Fruit fly (Drosophila melanogaster) whole organism, embryonic: Measurements from ENCODE around the gene CG10589.
A peak's percentile ranks its signal among the peaks of the same experiment; 100 is the strongest.

ENCODE experiments used
- Ada2b ChIP-seq: fragments of 200-800 bp; sonication (Bioruptor generic); IDR thresholded peaks from 2 replicates; pipeline ENCODE4 v1.3.6; 2022; ENCODE audit warnings: missing biosample characterization, missing genetic modification characterization
- Atf-2 ChIP-seq: fragments of 200-800 bp; sonication (Bioruptor generic); optimal IDR thresholded peaks from 2 replicates; lab custom pipeline; 2016; ENCODE audit warnings: missing biosample characterization, missing genetic modification characterization
- BEAF-32 ChIP-seq: fragments of 200-800 bp; sonication (Bioruptor generic); optimal IDR thresholded peaks from 3 replicates; lab custom pipeline; 2017; ENCODE audit warnings: missing biosample characterization, missing genetic modification characterization, mild to moderate bottlenecking, moderate library complexity, missing genetic modification reagents
- CG10462 ChIP-seq: fragments of 200-800 bp; sonication (Bioruptor generic); optimal IDR thresholded peaks from 2 replicates; lab custom pipeline; 2016; ENCODE audit warnings: missing biosample characterization, missing genetic modification characterization
- CG11695 ChIP-seq: fragments of 200-800 bp; sonication (Bioruptor generic); IDR thresholded peaks from 3 replicates; pipeline ENCODE4 v1.3.6; 2022; ENCODE audit warnings: missing biosample characterization, missing genetic modification characterization
- CG11723 ChIP-seq: fragments of 200-800 bp; sonication (Bioruptor generic); optimal IDR thresholded peaks from 2 replicates; lab custom pipeline; 2017; ENCODE audit warnings: missing biosample characterization, mild to moderate bottlenecking, missing genetic modification characterization
- CG12659 ChIP-seq: fragments of 200-800 bp; sonication (Bioruptor generic); optimal IDR thresholded peaks from 3 replicates; lab custom pipeline; 2017; ENCODE audit warnings: mild to moderate bottlenecking, missing biosample characterization, missing genetic modification reagents, missing genetic modification characterization
- CG13296 ChIP-seq: fragments of 200-800 bp; sonication (Bioruptor generic); optimal IDR thresholded peaks from 3 replicates; lab custom pipeline; 2018; ENCODE audit warnings: missing biosample characterization, mild to moderate bottlenecking, missing genetic modification characterization
- CG14710 ChIP-seq: fragments of 200-800 bp; sonication (Bioruptor generic); optimal IDR thresholded peaks from 3 replicates; lab custom pipeline; 2019; ENCODE audit warnings: missing biosample characterization, mild to moderate bottlenecking, missing genetic modification characterization, moderate library complexity
- CG17912 ChIP-seq: fragments of 200-800 bp; sonication (Bioruptor generic); optimal IDR thresholded peaks from 2 replicates; lab custom pipeline; 2018; ENCODE audit warnings: missing biosample characterization, mild to moderate bottlenecking, missing genetic modification characterization
- CG2678 ChIP-seq: fragments of 200-800 bp; sonication (Bioruptor generic); optimal IDR thresholded peaks from 3 replicates; lab custom pipeline; 2019; ENCODE audit warnings: missing biosample characterization, mild to moderate bottlenecking, missing genetic modification characterization, moderate library complexity
- CG32767 ChIP-seq: fragments of 200-800 bp; sonication (Bioruptor generic); IDR thresholded peaks from 2 replicates; pipeline ENCODE4 v1.3.6; 2022; ENCODE audit warnings: missing biosample characterization, missing genetic modification characterization
- CG4328 ChIP-seq: fragments of 200-800 bp; sonication (Bioruptor generic); optimal IDR thresholded peaks from 3 replicates; lab custom pipeline; 2017; ENCODE audit warnings: missing biosample characterization, missing genetic modification reagents, missing genetic modification characterization
- CG4404 ChIP-seq: fragments of 200-800 bp; sonication (Bioruptor generic); IDR thresholded peaks from 2 replicates; pipeline ENCODE4 v1.3.6; 2022; ENCODE audit warnings: missing biosample characterization, missing genetic modification characterization
- CG6765 ChIP-seq: fragments of 200-800 bp; sonication (Bioruptor generic); optimal IDR thresholded peaks from 3 replicates; lab custom pipeline; 2017; ENCODE audit warnings: missing biosample characterization, mild to moderate bottlenecking, missing genetic modification characterization
- CG6854 ChIP-seq: fragments of 200-800 bp; sonication (Bioruptor generic); optimal IDR thresholded peaks from 3 replicates; lab custom pipeline; 2017; ENCODE audit warnings: missing biosample characterization, mild to moderate bottlenecking, missing genetic modification characterization
- CG8388 ChIP-seq: fragments of 200-800 bp; sonication (Bioruptor generic); optimal IDR thresholded peaks from 2 replicates; lab custom pipeline; 2019; ENCODE audit warnings: missing biosample characterization, mild to moderate bottlenecking, missing genetic modification characterization, moderate library complexity
- CG8765 ChIP-seq: fragments of 200-800 bp; sonication (Bioruptor generic); IDR thresholded peaks from 2 replicates; pipeline ENCODE4 v1.3.6; 2022; ENCODE audit warnings: missing biosample characterization, missing genetic modification characterization
- CG9727 ChIP-seq: fragments of 200-800 bp; sonication (Bioruptor generic); optimal IDR thresholded peaks from 3 replicates; lab custom pipeline; 2017; ENCODE audit warnings: missing biosample characterization, mild to moderate bottlenecking, missing genetic modification characterization
- CTCF ChIP-seq: fragments of 200-800 bp; sonication (Bioruptor generic); optimal IDR thresholded peaks from 2 replicates; lab custom pipeline; 2017; ENCODE audit warnings: missing biosample characterization, mild to moderate bottlenecking, missing genetic modification characterization, moderate library complexity
- Dad ChIP-seq: fragments of 200-800 bp; sonication (Bioruptor generic); optimal IDR thresholded peaks from 3 replicates; lab custom pipeline; 2016; ENCODE audit warnings: missing biosample characterization, missing genetic modification characterization
- Hr78 ChIP-seq, 2 experiments: fragments of 200-800 bp in 1 of 2; fragments of >200 bp in 1 of 2; sonication (Bioruptor generic) in 1 of 2; optimal IDR thresholded peaks; 2 replicates each; lab custom pipeline; 2017 to 2019; ENCODE audit warnings: missing biosample characterization in 2 of 2, missing genetic modification characterization in 2 of 2, mild to moderate bottlenecking in 1 of 2, moderate library complexity in 1 of 2
- Jarid2 ChIP-seq: fragments of 200-800 bp; sonication (Bioruptor generic); optimal IDR thresholded peaks from 3 replicates; lab custom pipeline; 2017; ENCODE audit warnings: mild to moderate bottlenecking, missing biosample characterization, missing genetic modification reagents, missing genetic modification characterization
- Mad ChIP-seq: fragments of 200-800 bp; sonication (Bioruptor generic); optimal IDR thresholded peaks from 2 replicates; lab custom pipeline; 2016; ENCODE audit warnings: missing biosample characterization, missing genetic modification characterization
- Myb ChIP-seq: fragments of 200-800 bp; sonication (Bioruptor generic); optimal IDR thresholded peaks from 2 replicates; lab custom pipeline; 2016; ENCODE audit warnings: missing biosample characterization, missing genetic modification characterization
- Nf-YC ChIP-seq: fragments of 200-800 bp; optimal IDR thresholded peaks from 3 replicates; lab custom pipeline; 2019; ENCODE audit warnings: missing biosample characterization, mild to moderate bottlenecking, missing genetic modification characterization, moderate library complexity
- Oaz ChIP-seq: fragments of 200-800 bp; sonication (Bioruptor generic); IDR thresholded peaks from 2 replicates; pipeline ENCODE4 v1.3.6; 2022; ENCODE audit warnings: missing biosample characterization, missing genetic modification characterization
- Rx ChIP-seq: fragments of 200-800 bp; sonication (Bioruptor generic); IDR thresholded peaks from 2 replicates; pipeline ENCODE4 v1.3.6; 2022; ENCODE audit warnings: missing biosample characterization, missing genetic modification characterization
- Scr ChIP-seq: fragments of 200-800 bp; sonication (Bioruptor generic); IDR thresholded peaks from 2 replicates; pipeline ENCODE4 v1.3.6; 2022; ENCODE audit warnings: missing biosample characterization, missing genetic modification characterization; ENCODE audit not compliant: partially characterized antibody
- Spps ChIP-seq: fragments of 200-800 bp; sonication (Bioruptor generic); optimal IDR thresholded peaks from 2 replicates; lab custom pipeline; 2018; ENCODE audit warnings: missing biosample characterization, mild to moderate bottlenecking, missing genetic modification characterization
- Stat92E ChIP-seq, 3 experiments: fragments of >200 bp in 2 of 3; fragments of 200-800 bp in 1 of 3; sonication (Bioruptor generic) in 1 of 3; optimal IDR thresholded peaks; 2 replicates each; lab custom pipeline; 2017 to 2019; ENCODE audit warnings: missing biosample characterization in 3 of 3, missing genetic modification characterization in 3 of 3, mild to moderate bottlenecking in 1 of 3, moderate library complexity in 1 of 3
- Xrp1 ChIP-seq: fragments of 200-800 bp; sonication (Bioruptor generic); IDR thresholded peaks from 2 replicates; pipeline ENCODE4 v1.3.6; 2022; ENCODE audit warnings: missing biosample characterization, missing genetic modification characterization
- al ChIP-seq: fragments of 200-800 bp; sonication (Bioruptor generic); IDR thresholded peaks from 2 replicates; pipeline ENCODE4 v1.3.6; 2022; ENCODE audit warnings: missing biosample characterization, missing genetic modification characterization
- dmrt11E ChIP-seq: fragments of 200-800 bp; sonication (Bioruptor generic); optimal IDR thresholded peaks from 3 replicates; lab custom pipeline; 2018; ENCODE audit warnings: missing biosample characterization, mild to moderate bottlenecking, missing genetic modification characterization, moderate library complexity
- emc ChIP-seq: fragments of 200-800 bp; sonication (Bioruptor generic); optimal IDR thresholded peaks from 2 replicates; lab custom pipeline; 2016; ENCODE audit warnings: missing biosample characterization, missing genetic modification characterization
- ems ChIP-seq: fragments of 200-800 bp; sonication (Bioruptor generic); optimal IDR thresholded peaks from 3 replicates; lab custom pipeline; 2016; ENCODE audit warnings: missing biosample characterization, missing genetic modification characterization
- gce ChIP-seq: fragments of 200-800 bp; sonication (Bioruptor generic); IDR thresholded peaks from 3 replicates; pipeline ENCODE4 v1.3.6; 2022; ENCODE audit warnings: missing biosample characterization, missing genetic modification characterization
- ham ChIP-seq: fragments of 200-800 bp; sonication (Bioruptor generic); IDR thresholded peaks from 2 replicates; pipeline ENCODE4 v1.3.6; 2022; ENCODE audit warnings: missing biosample characterization, missing genetic modification characterization
- hbn ChIP-seq: fragments of 200-800 bp; sonication (Bioruptor generic); IDR thresholded peaks from 2 replicates; pipeline ENCODE4 v1.3.6; 2022; ENCODE audit warnings: missing biosample characterization, missing genetic modification characterization; ENCODE audit not compliant: partially characterized antibody
- jumu ChIP-seq: fragments of 200-800 bp; sonication (Bioruptor generic); optimal IDR thresholded peaks from 3 replicates; lab custom pipeline; 2016; ENCODE audit warnings: missing biosample characterization, missing genetic modification characterization
- nau ChIP-seq: fragments of 200-800 bp; sonication (Bioruptor generic); optimal IDR thresholded peaks from 3 replicates; lab custom pipeline; 2017; ENCODE audit warnings: missing biosample characterization, mild to moderate bottlenecking, missing genetic modification characterization, missing genetic modification reagents
- nmo ChIP-seq: fragments of 200-800 bp; sonication (Bioruptor generic); optimal IDR thresholded peaks from 2 replicates; lab custom pipeline; 2018; ENCODE audit warnings: missing biosample characterization, mild to moderate bottlenecking, missing genetic modification characterization, moderate library complexity
- org-1 ChIP-seq: fragments of 200-800 bp; sonication (Bioruptor generic); optimal IDR thresholded peaks from 2 replicates; lab custom pipeline; 2017; ENCODE audit warnings: missing biosample characterization, missing genetic modification characterization
- otp ChIP-seq: fragments of 200-800 bp; sonication (Bioruptor generic); IDR thresholded peaks from 3 replicates; pipeline ENCODE4, ENCODE4 v1.3.6; 2022; ENCODE audit warnings: missing biosample characterization, missing genetic modification characterization
- pan ChIP-seq, 4 experiments: fragments of >200 bp in 3 of 4; fragments of 200-800 bp in 1 of 4; sonication (Bioruptor generic) in 1 of 4; optimal IDR thresholded peaks in 3 of 4; IDR thresholded peaks in 1 of 4; 2 replicates each; pipeline versions ENCODE4 v1.3.6 to Lab custom; 2017 to 2022; ENCODE audit warnings: missing biosample characterization in 2 of 4, missing genetic modification characterization in 2 of 4, mixed read lengths in 1 of 4
- pum ChIP-seq: fragments of 200-800 bp; sonication (Bioruptor generic); optimal IDR thresholded peaks from 2 replicates; lab custom pipeline; 2016; ENCODE audit warnings: missing biosample characterization, missing genetic modification characterization
- sim ChIP-seq: fragments of 200-800 bp; sonication (Bioruptor generic); IDR thresholded peaks from 2 replicates; pipeline ENCODE4 v1.3.6; 2022; ENCODE audit warnings: missing biosample characterization, missing genetic modification characterization
- sna ChIP-seq: fragments of 200-800 bp; sonication (Bioruptor generic); IDR thresholded peaks from 2 replicates; pipeline ENCODE4 v1.3.6; 2022; ENCODE audit warnings: missing biosample characterization, missing genetic modification characterization; ENCODE audit not compliant: partially characterized antibody
- vvl ChIP-seq: fragments of 200-800 bp; sonication (Bioruptor generic); IDR thresholded peaks from 2 replicates; pipeline ENCODE4 v1.3.6; 2022; ENCODE audit warnings: missing biosample characterization, missing genetic modification characterization
- zf30C ChIP-seq: fragments of 200-800 bp; sonication (Bioruptor generic); optimal IDR thresholded peaks from 3 replicates; lab custom pipeline; 2018; ENCODE audit warnings: missing biosample characterization, mild to moderate bottlenecking, missing genetic modification characterization

CG10589 gene

DNA sequence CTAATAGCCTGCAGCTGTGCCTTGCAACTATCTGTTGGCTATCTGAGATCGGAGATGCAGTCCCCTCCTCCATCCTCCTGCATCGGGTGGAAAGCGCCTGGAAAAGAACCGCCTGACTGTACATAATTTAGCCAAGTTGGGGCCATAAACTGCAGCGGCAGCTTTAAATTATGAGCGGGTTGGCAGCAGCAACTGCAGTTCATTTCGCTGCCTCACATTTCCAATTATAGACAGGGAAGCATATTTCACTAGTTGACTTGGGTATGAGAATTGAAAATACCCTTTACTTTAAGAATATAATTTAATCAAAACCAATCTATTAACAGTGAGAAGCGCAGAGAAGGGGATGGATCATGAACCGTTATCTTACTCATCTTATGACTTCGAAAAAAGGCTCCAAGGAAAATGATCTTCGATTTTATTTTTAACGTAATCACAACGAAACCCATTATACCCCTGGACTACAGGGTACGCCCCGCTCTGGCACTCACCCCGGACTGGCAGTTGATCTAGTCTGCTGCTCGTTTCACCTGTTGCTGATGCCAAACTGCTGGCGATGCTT is 4.5 kb upstream of the CG10589 start (continued):
- peak; percentile 73; the same call in 2 of the 3 replicates for TF ChIP-seq otp (GFP tag; lab: Robert Waterston, UW)
- peak; percentile 81 for TF ChIP-seq Xrp1 (GFP tag; lab: Robert Waterston, UW)
- TF ChIP-seq sna (GFP tag; lab: Robert Waterston, UW), result no peak
- TF ChIP-seq Oaz (GFP tag; lab: Robert Waterston, UW), result no peak
- TF ChIP-seq CG8765 (GFP tag; lab: Robert Waterston, UW), result peak; percentile 23; the same call in 1 of the 2 replicates
- TF ChIP-seq zf30C, result no peak
- TF ChIP-seq CG4328 (GFP tag; lab: Kevin White, UChicago), result no peak
- TF ChIP-seq ham (GFP tag; lab: Robert Waterston, UW), result no peak
- TF ChIP-seq Stat92E (GFP tag; optimal IDR thresholded peaks at IDR 0.05; lab: Kevin White, UChicago), result no peak
- no peak for TF ChIP-seq CG12659 (GFP tag; lab: Kevin White, UChicago)
- TF ChIP-seq jumu (GFP tag; lab: Kevin White, UChicago), result no peak
- peak; percentile 29 for TF ChIP-seq pum (GFP tag; lab: Kevin White, UChicago)
- no peak for TF ChIP-seq sim
- TF ChIP-seq hbn (GFP tag; lab: Robert Waterston, UW), result no peak
- no peak for TF ChIP-seq CG13296 (GFP tag; lab: Kevin White, UChicago)
- TF ChIP-seq CG11695, result peak; percentile 43; the same call in 1 of the 3 replicates
- TF ChIP-seq CTCF (GFP tag; lab: Kevin White, UChicago), result no peak
- TF ChIP-seq Spps, result no peak
- peak; percentile 70 for TF ChIP-seq nmo
- TF ChIP-seq Dad (GFP tag; lab: Kevin White, UChicago), result peak; percentile 7
- no peak for TF ChIP-seq gce (GFP tag; lab: Robert Waterston, UW)
- peak; percentile 10 for TF ChIP-seq CG10462 (GFP tag; lab: Kevin White, UChicago)
- TF ChIP-seq BEAF-32 (GFP tag; lab: Kevin White, UChicago), result no peak
- peak; percentile 51; the same call in 1 of the 2 replicates for TF ChIP-seq vvl (GFP tag; lab: Robert Waterston, UW)
- 0 out of 2 replicates have a peak, but pooled peaks have one; percentile 13 for TF ChIP-seq Ada2b (GFP tag; lab: Robert Waterston, UW)
- TF ChIP-seq CG9727 (GFP tag; lab: Kevin White, UChicago), result peak; percentile 70
- peak; percentile 75 for TF ChIP-seq CG4404 (GFP tag; lab: Robert Waterston, UW)
- no peak for TF ChIP-seq Rx (GFP tag; lab: Robert Waterston, UW)
- no peak for TF ChIP-seq Nf-YC (tag; lab: Kevin White, UChicago)
- 0 out of 2 replicates have a peak, but pooled peaks have one; percentile 24 for TF ChIP-seq CG32767 (GFP tag; lab: Robert Waterston, UW)
- TF ChIP-seq ems (GFP tag; lab: Kevin White, UChicago), result peak; percentile 18
- TF ChIP-seq CG6765 (GFP tag; lab: Kevin White, UChicago), result no peak
- no peak for TF ChIP-seq org-1 (GFP tag; lab: Kevin White, UChicago)
- no peak for TF ChIP-seq CG11723 (GFP tag; lab: Kevin White, UChicago)
- TF ChIP-seq CG14710 (tag; lab: Kevin White, UChicago), result peak; percentile 61
- TF ChIP-seq al (GFP tag; lab: Robert Waterston, UW), result no peak
- no peak for TF ChIP-seq CG17912 (GFP tag; lab: Kevin White, UChicago)
- peak in 1 of 2 experiments; percentile 34 for TF ChIP-seq pan (optimal IDR thresholded peaks at IDR 0.05; lab: Kevin White, UChicago)
- peak in 1 of 2 experiments; percentile 53 for TF ChIP-seq pan (GFP tag; optimal IDR thresholded peaks at IDR 0.05 in 1 of 2, IDR thresholded peaks at IDR 0.05 in 1 of 2)
- TF ChIP-seq dmrt11E (tag; lab: Kevin White, UChicago), result peak; percentile 82
- TF ChIP-seq Scr, result no peak
- TF ChIP-seq CG2678 (tag; lab: Kevin White, UChicago), result peak; percentile 45
- TF ChIP-seq Myb (GFP tag; lab: Kevin White, UChicago), result peak; percentile 5
- TF ChIP-seq CG6854 (GFP tag; lab: Kevin White, UChicago), result no peak
- no peak for TF ChIP-seq Hr78 (GFP tag; optimal IDR thresholded peaks at IDR 0.05; lab: Kevin White, UChicago)
- TF ChIP-seq nau (GFP tag; lab: Kevin White, UChicago), result no peak
- no peak for TF ChIP-seq Jarid2 (GFP tag; lab: Kevin White, UChicago)
- peak; percentile 23 for TF ChIP-seq Atf-2
- no peak for TF ChIP-seq emc (GFP tag; lab: Kevin White, UChicago)
- TF ChIP-seq Mad (GFP tag; lab: Kevin White, UChicago), result no peak
- peak; percentile 55 for TF ChIP-seq CG8388
